Worm (Caenorhabditis elegans): Measurements from ENCODE around the gene srh-44.

The srh-44 gene

ce11 chrII:11514775-11515174 lies at the start of gene srh-44:
srh-44 (plus strand) TSS chrII:11515075.
- TF ChIP-seq hmg-4 (GFP tag; optimal IDR thresholded peaks at IDR 0.05) (no peak), aly-1 (tag; optimal IDR thresholded peaks at IDR 0.05) (no peak), B0310.2 (tag; optimal IDR thresholded peaks at IDR 0.05) (no peak), scrt-1 (GFP tag; IDR thresholded peaks at IDR 0.05) (no peak), F13C5.2 (tag; optimal IDR thresholded peaks at IDR 0.05) (no peak), hmbx-1 (tag; optimal IDR thresholded peaks at IDR 0.05) (no peak), tra-4 (tag; optimal IDR thresholded peaks at IDR 0.05) (no peak), ama-1 (optimal IDR thresholded peaks at IDR 0.05) (no peak), ceh-13 (GFP tag; optimal IDR thresholded peaks at IDR 0.05) (no peak), ets-7 (tag; optimal IDR thresholded peaks at IDR 0.05) (no peak), flt-1 (GFP tag; IDR thresholded peaks at IDR 0.05) (no peak), tbx-37 (GFP tag; conservative IDR thresholded peaks at IDR 0.05) (no peak), pes-1 (GFP tag; IDR thresholded peaks at IDR 0.05) (no peak), tbx-11 (GFP tag; IDR thresholded peaks at IDR 0.05) (no peak), ceh-36 (tag; optimal IDR thresholded peaks at IDR 0.05) (no peak), sea-1 (GFP tag; conservative IDR thresholded peaks at IDR 0.05) (no peak)

ce11 chrII:11467541-11467940 lies 47.3 kb upstream of the srh-44 start, which contains the start of gene klp-17:
klp-17 (minus strand) TSS chrII:11467641.
- TF ChIP-seq F13C5.2 (tag; optimal IDR thresholded peaks at IDR 0.05) (no peak), hnd-1 (tag; optimal IDR thresholded peaks at IDR 0.05) (no peak), ceh-36 (tag; optimal IDR thresholded peaks at IDR 0.05) (no peak), B0310.2 (tag; optimal IDR thresholded peaks at IDR 0.05) (no peak), scrt-1 (GFP tag; IDR thresholded peaks at IDR 0.05) (no peak), hmbx-1 (tag; optimal IDR thresholded peaks at IDR 0.05) (no peak), tbx-37 (GFP tag; conservative IDR thresholded peaks at IDR 0.05) (no peak), hmg-4 (GFP tag; optimal IDR thresholded peaks at IDR 0.05) (no peak), pes-1 (GFP tag; IDR thresholded peaks at IDR 0.05) (no peak), flt-1 (GFP tag; IDR thresholded peaks at IDR 0.05) (no peak), aly-1 (tag; optimal IDR thresholded peaks at IDR 0.05) (no peak), ceh-13 (GFP tag; optimal IDR thresholded peaks at IDR 0.05) (no peak), ets-7 (tag; optimal IDR thresholded peaks at IDR 0.05) (no peak), tbx-11 (GFP tag; IDR thresholded peaks at IDR 0.05) (no peak), ama-1 (optimal IDR thresholded peaks at IDR 0.05) (no peak), tra-4 (tag; optimal IDR thresholded peaks at IDR 0.05) (no peak), sea-1 (GFP tag; conservative IDR thresholded peaks at IDR 0.05) (no peak)

ce11 chrII:11469574-11470108 lies 45.2 kb upstream of the srh-44 start, which contains the start of gene cisd-1:
cisd-1 (minus strand) TSS chrII:11469624.
- TF ChIP-seq ets-7 (tag; optimal IDR thresholded peaks at IDR 0.05) (no peak), tbx-11 (GFP tag; IDR thresholded peaks at IDR 0.05) (no peak), ama-1 (optimal IDR thresholded peaks at IDR 0.05) (no peak), tbx-37 (GFP tag; conservative IDR thresholded peaks at IDR 0.05) (no peak), B0310.2 (tag; optimal IDR thresholded peaks at IDR 0.05) (no peak), scrt-1 (GFP tag; IDR thresholded peaks at IDR 0.05) (no peak), flt-1 (GFP tag; IDR thresholded peaks at IDR 0.05) (no peak), F13C5.2 (tag; optimal IDR thresholded peaks at IDR 0.05) (no peak), hmg-4 (GFP tag; optimal IDR thresholded peaks at IDR 0.05) (no peak), hmbx-1 (tag; optimal IDR thresholded peaks at IDR 0.05) (no peak), hnd-1 (tag; optimal IDR thresholded peaks at IDR 0.05) (no peak), ceh-36 (tag; optimal IDR thresholded peaks at IDR 0.05) (no peak)

ce11 chrII:11471916-11472315 lies 43.0 kb upstream of the srh-44 start, which contains the start of gene mfn-1:
mfn-1 (minus strand) TSS chrII:11472016.
- TF ChIP-seq scrt-1 (GFP tag; IDR thresholded peaks at IDR 0.05) (no peak), F13C5.2 (tag; optimal IDR thresholded peaks at IDR 0.05) (no peak), tbx-37 (GFP tag; conservative IDR thresholded peaks at IDR 0.05) (no peak), aly-1 (tag; optimal IDR thresholded peaks at IDR 0.05) (no peak), pes-1 (GFP tag; IDR thresholded peaks at IDR 0.05) (no peak), ama-1 (optimal IDR thresholded peaks at IDR 0.05) (no peak), flt-1 (GFP tag; IDR thresholded peaks at IDR 0.05) (no peak), ceh-36 (tag; optimal IDR thresholded peaks at IDR 0.05) (no peak), hmbx-1 (tag; optimal IDR thresholded peaks at IDR 0.05) (no peak), hnd-1 (tag; optimal IDR thresholded peaks at IDR 0.05) (no peak), hmg-4 (GFP tag; optimal IDR thresholded peaks at IDR 0.05) (no peak), tbx-11 (GFP tag; IDR thresholded peaks at IDR 0.05) (no peak), ceh-13 (GFP tag; optimal IDR thresholded peaks at IDR 0.05) (no peak), ets-7 (tag; optimal IDR thresholded peaks at IDR 0.05) (no peak), B0310.2 (tag; optimal IDR thresholded peaks at IDR 0.05) (no peak), sea-1 (GFP tag; conservative IDR thresholded peaks at IDR 0.05) (no peak), tra-4 (tag; optimal IDR thresholded peaks at IDR 0.05) (no peak)

- TF ChIP-seq tbx-37 (GFP tag; conservative IDR thresholded peaks at IDR 0.05) (no peak), scrt-1 (GFP tag; IDR thresholded peaks at IDR 0.05) (no peak), sea-1 (GFP tag; conservative IDR thresholded peaks at IDR 0.05) (no peak), ama-1 (optimal IDR thresholded peaks at IDR 0.05) (no peak)
Observed at ce11 chrII:11472542-11472941, 42.3 kb upstream of the srh-44 start.

- no peak for TF ChIP-seq ceh-13 (GFP tag; optimal IDR thresholded peaks at IDR 0.05)
- no peak for TF ChIP-seq aly-1 (tag; optimal IDR thresholded peaks at IDR 0.05)
- TF ChIP-seq pes-1 (GFP tag; IDR thresholded peaks at IDR 0.05): no peak
- peak; percentile 72 for TF ChIP-seq flt-1 (GFP tag; IDR thresholded peaks at IDR 0.05)
- no peak for TF ChIP-seq B0310.2 (tag; optimal IDR thresholded peaks at IDR 0.05)
- no peak for TF ChIP-seq tbx-11 (GFP tag; IDR thresholded peaks at IDR 0.05)
- no peak for TF ChIP-seq sea-1 (GFP tag; conservative IDR thresholded peaks at IDR 0.05)
- TF ChIP-seq ama-1 (optimal IDR thresholded peaks at IDR 0.05): no peak
- TF ChIP-seq F13C5.2 (tag; optimal IDR thresholded peaks at IDR 0.05): peak; percentile 44
- no peak for TF ChIP-seq ets-7 (tag; optimal IDR thresholded peaks at IDR 0.05)
- TF ChIP-seq tra-4 (tag; optimal IDR thresholded peaks at IDR 0.05): no peak
- peak; percentile 22 for TF ChIP-seq hmg-4 (GFP tag; optimal IDR thresholded peaks at IDR 0.05)
- no peak for TF ChIP-seq hnd-1 (tag; optimal IDR thresholded peaks at IDR 0.05)
- TF ChIP-seq ceh-36 (tag; optimal IDR thresholded peaks at IDR 0.05): no peak
- TF ChIP-seq tbx-37 (GFP tag; conservative IDR thresholded peaks at IDR 0.05): peak; percentile 62; the same call in 1 of the 2 replicates
- TF ChIP-seq scrt-1 (GFP tag; IDR thresholded peaks at IDR 0.05): no peak
- no peak for TF ChIP-seq hmbx-1 (tag; optimal IDR thresholded peaks at IDR 0.05)
Observed at ce11 chrII:11473525-11474181, 41.2 kb upstream of the srh-44 start, which contains the start of the genes metl-1 and W02B12.11. metl-1 (minus strand) TSS chrII:11473575. W02B12.11 (plus strand) TSS chrII:11473861.

All from whole organism, early embryonic.